Fruit fly (Drosophila melanogaster) whole organism, wandering third instar larva: ENCODE measurements around the gene CG17764.

Experiments used
- Abd-B ChIP-seq: fragments of >200 bp; optimal IDR thresholded peaks from 2 replicates; lab custom pipeline; 2017; ENCODE audit warnings: missing biosample characterization, missing genetic modification characterization
- CG9705 ChIP-seq: fragments of 200-800 bp; sonication (Bioruptor generic); optimal IDR thresholded peaks from 2 replicates; lab custom pipeline; 2018; ENCODE audit warnings: missing biosample characterization, mild to moderate bottlenecking, missing genetic modification characterization
- Dfd ChIP-seq: fragments of >200 bp; optimal IDR thresholded peaks from 2 replicates; lab custom pipeline; 2017; ENCODE audit warnings: missing biosample characterization, missing genetic modification characterization
- Hnf4 ChIP-seq: fragments of 200-800 bp; sonication (Bioruptor generic); optimal IDR thresholded peaks from 2 replicates; lab custom pipeline; 2016; ENCODE audit warnings: missing biosample characterization, mild to moderate bottlenecking, missing genetic modification characterization
- Hr83 ChIP-seq: fragments of 200-300 bp; sonication (Bioruptor generic); optimal IDR thresholded peaks from 2 replicates; lab custom pipeline; 2016; ENCODE audit warnings: missing biosample characterization, mild to moderate bottlenecking, missing genetic modification characterization, moderate library complexity; ENCODE audit not compliant: poor library complexity, severe bottlenecking
- Jra ChIP-seq: sonication (Bioruptor generic); optimal IDR thresholded peaks from 2 replicates; lab custom pipeline; 2016; ENCODE audit warnings: missing biosample characterization, missing genetic modification characterization
- Sp1 ChIP-seq: fragments of 200-800 bp; sonication (Bioruptor generic); optimal IDR thresholded peaks from 3 replicates; lab custom pipeline; 2019; ENCODE audit warnings: missing biosample characterization, mild to moderate bottlenecking, missing genetic modification characterization, moderate library complexity
- fru ChIP-seq: fragments of 200-800 bp; sonication (Bioruptor generic); optimal IDR thresholded peaks from 3 replicates; lab custom pipeline; 2016; ENCODE audit warnings: missing biosample characterization, mild to moderate bottlenecking, missing genetic modification characterization
- h ChIP-seq: fragments of 200-800 bp; sonication (Bioruptor generic); optimal IDR thresholded peaks from 3 replicates; lab custom pipeline; 2016; ENCODE audit warnings: missing biosample characterization, mild to moderate bottlenecking, missing genetic modification characterization
- lola ChIP-seq: fragments of >200 bp; optimal IDR thresholded peaks from 2 replicates; lab custom pipeline; 2017; ENCODE audit warnings: missing biosample characterization, missing genetic modification characterization
- woc ChIP-seq: sonication (Bioruptor generic); optimal IDR thresholded peaks from 2 replicates; lab custom pipeline; 2016; ENCODE audit warnings: missing biosample characterization, mild to moderate bottlenecking, missing genetic modification characterization

- no peak for TF ChIP-seq Jra (GFP tag; lab: Kevin White, UChicago)
- no peak for TF ChIP-seq fru (GFP tag; lab: Kevin White, UChicago)
- no peak for TF ChIP-seq Sp1 (GFP tag; lab: Kevin White, UChicago)
- no peak for TF ChIP-seq h (GFP tag; lab: Kevin White, UChicago)
- no peak for TF ChIP-seq woc (GFP tag; lab: Kevin White, UChicago)
- TF ChIP-seq CG9705 (GFP tag; lab: Kevin White, UChicago), result no peak
- TF ChIP-seq Dfd, result no peak
- TF ChIP-seq Abd-B, result no peak
- TF ChIP-seq lola (GFP tag; lab: Kevin White, UChicago), result no peak
- TF ChIP-seq Hr83 (GFP tag; lab: Kevin White, UChicago), result no peak
- TF ChIP-seq Hnf4 (GFP tag; lab: Kevin White, UChicago), result no peak
Measured at dm6 chrX:5338435-5338834, 31.2 kb upstream of the CG17764 start.
